Worm (Caenorhabditis elegans) whole organism, mixed stage, embryonic: ENCODE measurements around the gene F11C1.1.

ENCODE experiments used
- M03D4.4 ChIP-seq: sonication (generic microtip); optimal IDR thresholded peaks from 2 replicates; lab custom pipeline; 2017; ENCODE audit warnings: mild to moderate bottlenecking, missing genetic modification characterization, missing compliant biosample characterization
- bed-3 ChIP-seq: fragments of 200-800 bp; sonication (Bioruptor generic); optimal IDR thresholded peaks from 3 replicates; lab custom pipeline; 2018; ENCODE audit warnings: mild to moderate bottlenecking, missing genetic modification characterization, moderate library complexity, missing compliant biosample characterization
- ceh-39 ChIP-seq: fragments of 150-350 bp; optimal IDR thresholded peaks from 2 replicates; lab custom pipeline; 2014; ENCODE audit warnings: missing biosample characterization, missing genetic modification characterization
- ceh-43 ChIP-seq: fragments of 200-800 bp; sonication (Bioruptor generic); optimal IDR thresholded peaks from 2 replicates; lab custom pipeline; 2018; ENCODE audit warnings: mild to moderate bottlenecking, missing genetic modification characterization, moderate library complexity, missing compliant biosample characterization
- ceh-83 ChIP-seq: fragments of 200-800 bp; sonication (Bioruptor generic); optimal IDR thresholded peaks from 2 replicates; lab custom pipeline; 2018; ENCODE audit warnings: mild to moderate bottlenecking, missing genetic modification characterization, missing compliant biosample characterization
- ces-1 ChIP-seq: fragments of 150-350 bp; optimal IDR thresholded peaks from 2 replicates; lab custom pipeline; 2014; ENCODE audit warnings: missing biosample characterization, missing genetic modification reagents, missing genetic modification characterization
- cnd-1 ChIP-seq: fragments of 200-800 bp; sonication (Bioruptor generic); optimal IDR thresholded peaks from 2 replicates; lab custom pipeline; 2018; ENCODE audit warnings: mild to moderate bottlenecking, missing genetic modification characterization, missing compliant biosample characterization
- drap-1 ChIP-seq: fragments of 200-800 bp; sonication (Bioruptor generic); optimal IDR thresholded peaks from 3 replicates; lab custom pipeline; 2018; ENCODE audit warnings: mild to moderate bottlenecking, missing genetic modification characterization, missing compliant biosample characterization
- elt-1 ChIP-seq: sonication (generic microtip); optimal IDR thresholded peaks from 2 replicates; lab custom pipeline; 2017; ENCODE audit warnings: missing genetic modification characterization, mild to moderate bottlenecking, missing compliant biosample characterization, antibody characterized with exemption, moderate library complexity, borderline replicate concordance; ENCODE audit not compliant: insufficient read depth
- elt-3 ChIP-seq: fragments of 150-350 bp; optimal IDR thresholded peaks from 2 replicates; lab custom pipeline; 2014; ENCODE audit warnings: missing biosample characterization, missing genetic modification characterization
- flh-1 ChIP-seq: fragments of 200-800 bp; sonication (Bioruptor generic); optimal IDR thresholded peaks from 2 replicates; lab custom pipeline; 2018; ENCODE audit warnings: mild to moderate bottlenecking, missing genetic modification characterization, moderate library complexity, missing compliant biosample characterization
- hlh-1 ChIP-seq: fragments of 150-350 bp; optimal IDR thresholded peaks from 2 replicates; lab custom pipeline; 2014; ENCODE audit warnings: missing biosample characterization, missing genetic modification reagents, missing genetic modification characterization
- lin-13 ChIP-seq: fragments of 150-350 bp; optimal IDR thresholded peaks from 2 replicates; lab custom pipeline; 2014; ENCODE audit warnings: missing biosample characterization, missing genetic modification characterization
- lin-32 ChIP-seq: fragments of 200-800 bp; sonication (Bioruptor generic); optimal IDR thresholded peaks from 2 replicates; lab custom pipeline; 2018; ENCODE audit warnings: mild to moderate bottlenecking, missing genetic modification characterization, missing compliant biosample characterization
- lsy-2 ChIP-seq: fragments of 150-350 bp; optimal IDR thresholded peaks from 2 replicates; lab custom pipeline; 2014; ENCODE audit warnings: missing biosample characterization, missing genetic modification characterization
- mab-5 ChIP-seq: fragments of 150-350 bp; optimal IDR thresholded peaks from 2 replicates; lab custom pipeline; 2014; ENCODE audit warnings: missing biosample characterization, missing genetic modification characterization
- mep-1 ChIP-seq: fragments of 150-350 bp; optimal IDR thresholded peaks from 2 replicates; lab custom pipeline; 2017; ENCODE audit warnings: missing biosample characterization, missing genetic modification reagents, missing genetic modification characterization, inconsistent platforms
- mls-2 ChIP-seq: sonication (generic microtip); optimal IDR thresholded peaks from 2 replicates; lab custom pipeline; 2016; ENCODE audit warnings: mild to moderate bottlenecking, missing genetic modification characterization, moderate library complexity, missing compliant biosample characterization
- nhr-2 ChIP-seq: fragments of 150-350 bp; optimal IDR thresholded peaks from 2 replicates; lab custom pipeline; 2014; ENCODE audit warnings: missing biosample characterization, missing genetic modification characterization
- nhr-237 ChIP-seq: fragments of 150-350 bp; optimal IDR thresholded peaks from 2 replicates; lab custom pipeline; 2014; ENCODE audit warnings: missing biosample characterization, missing genetic modification characterization
- nhr-28 ChIP-seq: fragments of 150-350 bp; optimal IDR thresholded peaks from 2 replicates; lab custom pipeline; 2014; ENCODE audit warnings: missing biosample characterization, missing genetic modification characterization
- nhr-76 ChIP-seq: sonication (generic microtip); optimal IDR thresholded peaks from 2 replicates; lab custom pipeline; 2017; ENCODE audit warnings: missing biosample characterization, missing genetic modification characterization
- pha-4 ChIP-seq: fragments of 150-350 bp; optimal IDR thresholded peaks from 2 replicates; lab custom pipeline; 2018; ENCODE audit warnings: missing biosample characterization, missing genetic modification reagents, missing genetic modification characterization
- sem-2 ChIP-seq: fragments of 200-800 bp; sonication (Bioruptor generic); optimal IDR thresholded peaks from 2 replicates; lab custom pipeline; 2018; ENCODE audit warnings: mild to moderate bottlenecking, missing genetic modification characterization, missing compliant biosample characterization
- snpc-4 ChIP-seq: fragments of 150-350 bp; optimal IDR thresholded peaks from 2 replicates; lab custom pipeline; 2014; ENCODE audit warnings: missing biosample characterization, missing genetic modification characterization
- tbx-8 ChIP-seq: fragments of 200-800 bp; sonication (Bioruptor generic); optimal IDR thresholded peaks from 2 replicates; lab custom pipeline; 2018; ENCODE audit warnings: mild to moderate bottlenecking, missing genetic modification characterization, moderate library complexity, missing compliant biosample characterization
- unc-120 ChIP-seq: sonication (generic microtip); optimal IDR thresholded peaks from 2 replicates; lab custom pipeline; 2017; ENCODE audit warnings: missing genetic modification characterization, missing compliant biosample characterization; ENCODE audit not compliant: poor library complexity, severe bottlenecking
- unc-39 ChIP-seq: fragments of 150-350 bp; optimal IDR thresholded peaks from 2 replicates; lab custom pipeline; 2014; ENCODE audit warnings: missing biosample characterization, missing genetic modification characterization
- unc-62 ChIP-seq: fragments of 150-350 bp; optimal IDR thresholded peaks from 2 replicates; lab custom pipeline; 2014; ENCODE audit warnings: missing biosample characterization, missing genetic modification reagents, missing genetic modification characterization
- zip-8 ChIP-seq: fragments of 150-350 bp; optimal IDR thresholded peaks from 2 replicates; lab custom pipeline; 2014; ENCODE audit warnings: missing biosample characterization, missing genetic modification characterization
- ztf-11 ChIP-seq: fragments of 150-350 bp; optimal IDR thresholded peaks from 2 replicates; lab custom pipeline; 2014; ENCODE audit warnings: missing biosample characterization, missing genetic modification characterization

F11C1.1 gene

DNA sequence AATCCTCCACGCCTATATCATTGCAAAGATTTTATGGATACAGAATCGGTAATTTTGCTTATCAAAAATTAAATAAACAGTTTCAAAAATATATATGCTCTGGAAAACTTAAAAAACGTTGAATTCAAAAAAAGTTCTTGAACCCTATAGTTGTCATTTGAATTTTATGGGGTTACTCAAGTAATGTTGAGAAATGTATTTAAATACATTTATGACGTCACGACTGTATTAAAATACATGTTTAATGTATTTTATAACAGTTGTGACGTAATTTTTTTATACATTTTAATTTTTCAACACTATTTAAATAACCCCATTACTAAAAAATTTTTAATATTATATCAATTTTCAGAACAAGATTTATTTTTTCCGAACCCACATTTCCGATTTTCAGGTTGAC, 5.8 kb upstream of the F11C1.1 start:
- no peak for TF ChIP-seq tbx-8 (GFP tag; lab: Kevin White, UChicago)
- TF ChIP-seq nhr-76, result no peak
- TF ChIP-seq zip-8 (tag; lab: Kevin White, UChicago), result peak; percentile 92
- TF ChIP-seq ceh-43 (GFP tag; lab: Kevin White, UChicago), result no peak

DNA sequence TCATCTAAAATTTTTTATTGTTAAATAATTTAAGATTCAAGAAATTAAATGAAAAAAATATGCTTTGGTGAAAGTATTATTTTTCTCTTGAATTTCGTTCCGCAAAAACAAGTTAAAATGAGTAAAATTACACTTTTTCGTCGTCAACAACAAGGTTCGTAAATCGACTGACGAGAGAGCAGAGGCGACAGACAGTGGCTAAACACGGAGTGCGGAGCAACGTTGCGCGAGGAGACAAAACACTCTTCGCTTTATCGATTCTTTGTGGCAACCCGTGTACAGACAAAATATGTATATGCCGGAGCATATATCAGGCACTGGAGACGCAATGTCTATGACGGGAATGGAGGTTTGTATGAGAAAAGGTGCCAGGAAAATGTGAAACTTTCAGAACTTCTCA, 1.2 kb downstream of the F11C1.1 start, which contains the start of gene F11C1.7:
TSS of gene F11C1.7 (plus strand) at position 140 of the 400 bp plus-strand sequence.
- TF ChIP-seq mls-2 (tag; lab: Kevin White, UChicago), result no peak
- TF ChIP-seq mep-1 (tag; lab: Kevin White, UChicago), result peak; percentile 38
- TF ChIP-seq nhr-2 (tag; lab: Kevin White, UChicago), result no peak
- TF ChIP-seq pha-4, result peak; percentile 6
- TF ChIP-seq unc-120 (tag; lab: Kevin White, UChicago), result peak; percentile 70
- no peak for TF ChIP-seq ces-1 (GFP tag; lab: Kevin White, UChicago)
- TF ChIP-seq nhr-76, result no peak
- no peak for TF ChIP-seq flh-1 (GFP tag; lab: Kevin White, UChicago)
- no peak for TF ChIP-seq mab-5
- no peak for TF ChIP-seq elt-1
- TF ChIP-seq elt-3 (tag; lab: Kevin White, UChicago), result no peak
- no peak for TF ChIP-seq tbx-8 (GFP tag; lab: Kevin White, UChicago)
- no peak for TF ChIP-seq lsy-2 (tag; lab: Kevin White, UChicago)
- TF ChIP-seq ztf-11 (tag; lab: Kevin White, UChicago), result no peak
- no peak for TF ChIP-seq nhr-28
- TF ChIP-seq ceh-39 (tag; lab: Kevin White, UChicago), result peak; percentile 63
- no peak for TF ChIP-seq ceh-43 (GFP tag; lab: Kevin White, UChicago)
- TF ChIP-seq zip-8 (tag; lab: Kevin White, UChicago), result no peak
- no peak for TF ChIP-seq lin-13
- TF ChIP-seq M03D4.4 (tag; lab: Kevin White, UChicago), result no peak
- TF ChIP-seq unc-39 (tag; lab: Kevin White, UChicago), result no peak
- TF ChIP-seq ceh-83 (GFP tag; lab: Kevin White, UChicago), result no peak
- no peak for TF ChIP-seq unc-62 (GFP tag; lab: Kevin White, UChicago)
- no peak for TF ChIP-seq sem-2 (GFP tag; lab: Kevin White, UChicago)
- no peak for TF ChIP-seq bed-3
- TF ChIP-seq nhr-237 (tag; lab: Kevin White, UChicago), result no peak

DNA sequence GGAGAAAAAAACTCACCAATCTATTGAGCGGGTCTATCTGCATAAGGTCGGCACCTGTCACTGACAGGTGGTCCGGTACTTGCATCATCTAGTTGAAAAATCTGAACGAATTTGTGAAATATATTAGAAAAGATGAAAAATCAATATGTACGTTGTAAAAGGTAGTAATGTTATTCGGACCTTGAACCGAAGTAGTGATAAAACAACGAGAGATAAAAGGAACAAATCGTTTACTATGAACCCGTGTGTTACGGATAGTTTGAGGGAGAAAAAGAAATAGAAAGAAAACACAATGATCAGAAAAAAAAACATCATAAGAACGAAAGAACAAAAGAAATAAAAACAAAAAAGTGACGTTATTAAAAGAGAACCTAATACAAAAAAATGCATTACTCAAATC, 3.3 kb downstream of the F11C1.1 start, which contains the start of gene mff-1:
TSS of gene mff-1 (minus strand) at position 101 of the 400 bp plus-strand sequence.
- no peak for TF ChIP-seq elt-1
- TF ChIP-seq nhr-2 (tag; lab: Kevin White, UChicago), result peak; percentile 87

DNA sequence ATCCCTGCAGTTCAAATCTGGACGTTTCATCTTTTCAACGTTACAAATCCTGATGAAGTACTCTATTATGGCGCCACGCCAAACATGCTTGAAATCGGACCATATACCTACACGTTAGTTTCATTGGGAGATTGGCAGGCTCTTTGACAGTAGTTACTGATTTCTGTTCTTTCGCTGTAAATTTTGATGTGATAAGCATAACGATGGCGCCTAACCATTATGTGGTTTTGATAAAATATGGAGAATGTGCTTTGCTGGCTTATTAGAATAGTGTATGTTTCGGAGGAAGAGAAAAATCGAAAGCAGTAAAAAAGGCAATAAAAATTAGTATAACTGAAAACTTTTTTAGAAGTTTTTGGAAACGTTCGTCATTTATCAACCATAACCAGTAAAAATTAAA, 7.7 kb downstream of the F11C1.1 start:
- TF ChIP-seq mab-5 (no peak), nhr-28 (no peak), nhr-2 (tag; lab: Kevin White, UChicago) (no peak), unc-39 (tag; lab: Kevin White, UChicago) (no peak), nhr-76 (no peak), lsy-2 (tag; lab: Kevin White, UChicago) (no peak)

DNA sequence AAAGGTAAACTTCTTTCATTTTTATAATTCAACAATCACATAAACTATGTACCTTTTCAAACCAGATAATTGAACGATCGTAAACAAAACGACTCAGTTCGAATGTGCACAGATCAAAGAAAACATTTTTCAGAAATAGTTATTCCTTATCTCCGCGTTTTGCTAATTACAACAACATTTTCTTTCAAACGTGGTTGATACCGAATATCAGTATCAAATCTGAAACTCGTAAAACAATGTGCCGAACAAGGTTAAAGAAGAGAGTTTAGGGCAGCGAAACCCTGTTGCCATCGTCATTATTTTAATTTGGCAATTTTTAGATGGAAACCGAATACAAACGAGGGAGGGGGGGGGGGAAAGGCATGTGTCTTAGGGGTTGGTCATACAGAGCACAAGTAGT, 9.0 kb downstream of the F11C1.1 start, which contains the start of gene scav-4:
TSS of gene scav-4 (plus strand) at position 383 of the 400 bp plus-strand sequence.
- TF ChIP-seq pha-4 (no peak), drap-1 (GFP tag; lab: Kevin White, UChicago) (no peak), nhr-2 (tag; lab: Kevin White, UChicago) (no peak), nhr-237 (tag; lab: Kevin White, UChicago) (no peak), nhr-28 (no peak), mep-1 (tag; lab: Kevin White, UChicago) (no peak), lin-32 (no peak), hlh-1 (tag; lab: Kevin White, UChicago) (no peak), snpc-4 (tag; lab: Kevin White, UChicago) (no peak), zip-8 (tag; lab: Kevin White, UChicago) (no peak), bed-3 (no peak), sem-2 (GFP tag; lab: Kevin White, UChicago) (no peak)

DNA sequence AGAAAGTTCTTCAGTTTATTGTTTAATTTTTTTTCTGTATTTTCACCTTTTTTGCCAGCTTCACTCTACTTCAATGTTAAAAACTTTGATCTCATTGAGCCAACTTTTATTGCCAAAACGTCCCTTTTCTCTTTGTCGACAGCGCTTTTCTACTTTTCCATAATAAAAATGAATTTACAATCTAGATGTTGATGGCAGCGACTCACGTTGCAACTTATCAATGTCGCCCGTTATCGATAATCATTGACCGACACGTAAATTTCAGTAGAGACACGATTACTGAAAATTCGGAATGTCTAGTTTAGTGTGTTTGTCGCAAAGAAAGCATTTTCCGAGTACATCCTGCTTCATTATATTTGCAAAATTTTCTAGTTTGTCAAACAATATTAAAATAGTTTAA, 10.6 kb downstream of the F11C1.1 start:
- TF ChIP-seq M03D4.4 (tag; lab: Kevin White, UChicago) (no peak), ces-1 (GFP tag; lab: Kevin White, UChicago) (no peak), lsy-2 (tag; lab: Kevin White, UChicago) (no peak), pha-4 (no peak), drap-1 (GFP tag; lab: Kevin White, UChicago) (no peak), flh-1 (GFP tag; lab: Kevin White, UChicago) (no peak), zip-8 (tag; lab: Kevin White, UChicago) (no peak), tbx-8 (GFP tag; lab: Kevin White, UChicago) (no peak), lin-32 (no peak), unc-62 (GFP tag; lab: Kevin White, UChicago) (no peak), mls-2 (tag; lab: Kevin White, UChicago) (no peak), lin-13 (no peak), ceh-83 (GFP tag; lab: Kevin White, UChicago) (no peak), cnd-1 (no peak), nhr-2 (tag; lab: Kevin White, UChicago) (no peak), snpc-4 (tag; lab: Kevin White, UChicago) (no peak)
- TF ChIP-seq, all 35 proteins: peak for 0
